Fruit fly (Drosophila melanogaster) whole organism, wandering third instar larva: ENCODE results near the gene Spn85F.

ENCODE experiments used
- Abd-B ChIP-seq: fragments of >200 bp; optimal IDR thresholded peaks from 2 replicates; lab custom pipeline; 2017; ENCODE audit warnings: missing biosample characterization, missing genetic modification characterization
- CG32264 ChIP-seq: fragments of 200-800 bp; sonication (Bioruptor generic); optimal IDR thresholded peaks from 2 replicates; lab custom pipeline; 2016; ENCODE audit warnings: missing biosample characterization, missing genetic modification characterization
- CG9705 ChIP-seq: fragments of 200-800 bp; sonication (Bioruptor generic); optimal IDR thresholded peaks from 2 replicates; lab custom pipeline; 2018; ENCODE audit warnings: missing biosample characterization, mild to moderate bottlenecking, missing genetic modification characterization
- CrebA ChIP-seq: fragments of 200-800 bp; sonication (Bioruptor generic); optimal IDR thresholded peaks from 2 replicates; lab custom pipeline; 2016; ENCODE audit warnings: missing biosample characterization, mild to moderate bottlenecking, missing genetic modification characterization, borderline replicate concordance
- Dif ChIP-seq: fragments of 200-275, 200-300 bp; sonication (Bioruptor generic); optimal IDR thresholded peaks from 2 replicates; lab custom pipeline; 2018; ENCODE audit warnings: missing biosample characterization, missing genetic modification characterization; ENCODE audit not compliant: partially characterized antibody
- GATAd ChIP-seq: sonication (Bioruptor generic); optimal IDR thresholded peaks from 2 replicates; lab custom pipeline; 2016; ENCODE audit warnings: missing biosample characterization, missing genetic modification characterization
- Hnf4 ChIP-seq: fragments of 200-800 bp; sonication (Bioruptor generic); optimal IDR thresholded peaks from 2 replicates; lab custom pipeline; 2016; ENCODE audit warnings: missing biosample characterization, mild to moderate bottlenecking, missing genetic modification characterization
- Hr78 ChIP-seq: fragments of >200 bp; optimal IDR thresholded peaks from 2 replicates; lab custom pipeline; 2017; ENCODE audit warnings: missing biosample characterization, missing genetic modification characterization
- Hr83 ChIP-seq: fragments of 200-300 bp; sonication (Bioruptor generic); optimal IDR thresholded peaks from 2 replicates; lab custom pipeline; 2016; ENCODE audit warnings: missing biosample characterization, mild to moderate bottlenecking, missing genetic modification characterization, moderate library complexity; ENCODE audit not compliant: poor library complexity, severe bottlenecking
- Jra ChIP-seq: sonication (Bioruptor generic); optimal IDR thresholded peaks from 2 replicates; lab custom pipeline; 2016; ENCODE audit warnings: missing biosample characterization, missing genetic modification characterization
- Mio ChIP-seq: sonication (Bioruptor generic); optimal IDR thresholded peaks from 2 replicates; lab custom pipeline; 2016; ENCODE audit warnings: missing biosample characterization, missing genetic modification characterization
- Myc ChIP-seq: fragments of >200 bp; optimal IDR thresholded peaks from 2 replicates; lab custom pipeline; 2017
- N ChIP-seq: fragments of >200 bp; optimal IDR thresholded peaks from 2 replicates; lab custom pipeline; 2018; ENCODE audit warnings: missing biosample characterization, missing external identifiers, missing genetic modification characterization
- OdsH ChIP-seq: fragments of 200-800 bp; sonication (Bioruptor generic); optimal IDR thresholded peaks from 2 replicates; lab custom pipeline; 2016; ENCODE audit warnings: missing biosample characterization, mild to moderate bottlenecking, missing genetic modification characterization
- Rel ChIP-seq, 2 experiments: fragments of 200-800 bp; sonication (Bioruptor generic) in 1 of 2; optimal IDR thresholded peaks; 2 replicates in 1 of 2; 3 replicates in 1 of 2; lab custom pipeline; 2016 to 2019; ENCODE audit warnings: mild to moderate bottlenecking in 2 of 2, missing biosample characterization in 2 of 2, missing genetic modification characterization in 2 of 2, moderate library complexity in 1 of 2
- Sp1 ChIP-seq: fragments of 200-800 bp; sonication (Bioruptor generic); optimal IDR thresholded peaks from 3 replicates; lab custom pipeline; 2019; ENCODE audit warnings: missing biosample characterization, mild to moderate bottlenecking, missing genetic modification characterization, moderate library complexity
- Vsx2 ChIP-seq: fragments of 200-300, 225-300 bp; sonication (Bioruptor generic); optimal IDR thresholded peaks from 2 replicates; lab custom pipeline; 2018; ENCODE audit warnings: missing biosample characterization, missing genetic modification characterization; ENCODE audit not compliant: partially characterized antibody
- br ChIP-seq: fragments of 200-800 bp; sonication (Bioruptor generic); optimal IDR thresholded peaks from 2 replicates; lab custom pipeline; 2016; ENCODE audit warnings: missing biosample characterization, missing genetic modification characterization
- brk ChIP-seq: fragments of 200-800 bp; sonication (Bioruptor generic); optimal IDR thresholded peaks from 2 replicates; lab custom pipeline; 2016; ENCODE audit warnings: missing biosample characterization, mild to moderate bottlenecking, missing genetic modification characterization
- dl ChIP-seq, 2 experiments: fragments of 175-275, 200-275 bp in 1 of 2; fragments of 200-275 bp in 1 of 2; sonication (Bioruptor generic); optimal IDR thresholded peaks; lab custom pipeline; 2018; ENCODE audit warnings: mild to moderate bottlenecking in 2 of 2, missing biosample characterization in 2 of 2, missing genetic modification characterization in 2 of 2, moderate library complexity in 2 of 2; ENCODE audit not compliant: partially characterized antibody in 2 of 2, insufficient read depth in 1 of 2
- dmrt93B ChIP-seq: fragments of 200-800 bp; sonication (Bioruptor generic); optimal IDR thresholded peaks from 2 replicates; lab custom pipeline; 2018; ENCODE audit warnings: missing biosample characterization, mild to moderate bottlenecking, missing genetic modification characterization
- dsf ChIP-seq: sonication (Bioruptor generic); optimal IDR thresholded peaks from 2 replicates; lab custom pipeline; 2016; ENCODE audit warnings: missing biosample characterization, missing genetic modification characterization, borderline replicate concordance
- ey ChIP-seq: fragments of 200-800 bp; sonication (Bioruptor generic); optimal IDR thresholded peaks from 2 replicates; lab custom pipeline; 2016; ENCODE audit warnings: missing biosample characterization, missing genetic modification characterization
- foxo ChIP-seq, 2 experiments: fragments of 200-800 bp; sonication (Bioruptor generic); optimal IDR thresholded peaks; 2 replicates in 1 of 2; 3 replicates in 1 of 2; lab custom pipeline; 2016 to 2017; ENCODE audit warnings: missing biosample characterization in 2 of 2, missing genetic modification characterization in 2 of 2
- fru ChIP-seq: fragments of 200-800 bp; sonication (Bioruptor generic); optimal IDR thresholded peaks from 3 replicates; lab custom pipeline; 2016; ENCODE audit warnings: missing biosample characterization, mild to moderate bottlenecking, missing genetic modification characterization
- jim ChIP-seq: fragments of 175-275, 200-325 bp; sonication (Bioruptor generic); optimal IDR thresholded peaks from 2 replicates; lab custom pipeline; 2016; ENCODE audit warnings: missing biosample characterization, mild to moderate bottlenecking, missing genetic modification characterization
- lola ChIP-seq: fragments of >200 bp; optimal IDR thresholded peaks from 2 replicates; lab custom pipeline; 2017; ENCODE audit warnings: missing biosample characterization, missing genetic modification characterization
- pan ChIP-seq: fragments of >200 bp; optimal IDR thresholded peaks from 2 replicates; lab custom pipeline; 2017
- psq ChIP-seq: fragments of 200-800 bp; sonication (Bioruptor generic); optimal IDR thresholded peaks from 3 replicates; lab custom pipeline; 2017; ENCODE audit warnings: missing biosample characterization, mild to moderate bottlenecking, missing genetic modification characterization, moderate library complexity
- rgr ChIP-seq: fragments of 200-800 bp; sonication (Bioruptor generic); optimal IDR thresholded peaks from 3 replicates; lab custom pipeline; 2016; ENCODE audit warnings: missing biosample characterization, mild to moderate bottlenecking, missing genetic modification characterization
- sage ChIP-seq: fragments of 200-800 bp; sonication (Bioruptor generic); optimal IDR thresholded peaks from 2 replicates; lab custom pipeline; 2016; ENCODE audit warnings: missing biosample characterization, mild to moderate bottlenecking, missing genetic modification characterization
- sv ChIP-seq: fragments of 200-800 bp; sonication (Bioruptor generic); optimal IDR thresholded peaks from 3 replicates; lab custom pipeline; 2016; ENCODE audit warnings: missing biosample characterization, missing genetic modification characterization
- tai ChIP-seq: sonication (Bioruptor generic); optimal IDR thresholded peaks from 2 replicates; lab custom pipeline; 2016; ENCODE audit warnings: missing biosample characterization, missing genetic modification characterization
- usp ChIP-seq: fragments of >200 bp; optimal IDR thresholded peaks from 2 replicates; lab custom pipeline; 2017; ENCODE audit warnings: missing biosample characterization, missing genetic modification characterization
- woc ChIP-seq: sonication (Bioruptor generic); optimal IDR thresholded peaks from 2 replicates; lab custom pipeline; 2016; ENCODE audit warnings: missing biosample characterization, mild to moderate bottlenecking, missing genetic modification characterization

Gene Spn85F

dm6 chr3R:10034995-10035446 is 38.1 kb downstream of the Spn85F start:
- no peak for TF ChIP-seq br (GFP tag; lab: Kevin White, UChicago)
- no peak for TF ChIP-seq Rel (GFP tag; optimal IDR thresholded peaks at IDR 0.05; lab: Kevin White, UChicago)
- TF ChIP-seq Rel (tag; optimal IDR thresholded peaks at IDR 0.05; lab: Kevin White, UChicago) = peak; percentile 19

dm6 chr3R:10035765-10036164 is 38.8 kb downstream of the Spn85F start:
- TF ChIP-seq N (GFP tag; lab: Kevin White, UChicago) (no peak), brk (GFP tag; lab: Kevin White, UChicago) (peak; percentile 47)

- no peak for TF ChIP-seq GATAd (GFP tag; lab: Kevin White, UChicago)
- TF ChIP-seq OdsH = no peak
- TF ChIP-seq Abd-B (GFP tag; lab: Kevin White, UChicago) = no peak
- TF ChIP-seq CG9705 (GFP tag; lab: Kevin White, UChicago) = no peak
- no peak for TF ChIP-seq Mio
- TF ChIP-seq usp = no peak
- no peak for TF ChIP-seq rgr (GFP tag; lab: Kevin White, UChicago)
- TF ChIP-seq psq = no peak
- no peak for TF ChIP-seq Rel (GFP tag; optimal IDR thresholded peaks at IDR 0.05; lab: Kevin White, UChicago)
- TF ChIP-seq Rel (tag; optimal IDR thresholded peaks at IDR 0.05; lab: Kevin White, UChicago) = no peak
Measured at dm6 chr3R:10039188-10039587, 42.2 kb downstream of the Spn85F start.

dm6 chr3R:10040505-10040904 is 43.5 kb downstream of the Spn85F start:
- TF ChIP-seq Abd-B (GFP tag; lab: Kevin White, UChicago) = no peak
- TF ChIP-seq sage = no peak
- TF ChIP-seq Vsx2 = no peak
- TF ChIP-seq Rel (GFP tag; optimal IDR thresholded peaks at IDR 0.05; lab: Kevin White, UChicago) = no peak
- TF ChIP-seq Rel (tag; optimal IDR thresholded peaks at IDR 0.05; lab: Kevin White, UChicago) = peak; percentile 88

dm6 chr3R:10042024-10042663 is 45.2 kb downstream of the Spn85F start:
- no peak for TF ChIP-seq Mio
- TF ChIP-seq psq = peak; percentile 53
- no peak for TF ChIP-seq foxo (GFP tag; optimal IDR thresholded peaks at IDR 0.05; lab: Kevin White, UChicago)
- TF ChIP-seq CrebA (GFP tag; lab: Kevin White, UChicago) = no peak

dm6 chr3R:10042664-10043372 is 45.9 kb downstream of the Spn85F start, which contains the start of the genes Mical and CG3909:
Gene Mical (minus strand): TSS chr3R:10042895.
Gene CG3909 (plus strand): TSS chr3R:10043270.
- no peak for TF ChIP-seq dmrt93B
- TF ChIP-seq fru (GFP tag; lab: Kevin White, UChicago) = peak; percentile 67
- peak; percentile 60 for TF ChIP-seq woc (GFP tag; lab: Kevin White, UChicago)
- TF ChIP-seq Sp1 = peak; percentile 86
- peak; percentile 51 for TF ChIP-seq Hr83
- TF ChIP-seq Mio = no peak
- no peak for TF ChIP-seq Abd-B (GFP tag; lab: Kevin White, UChicago)
- TF ChIP-seq sv (GFP tag; lab: Kevin White, UChicago) = peak; percentile 36
- TF ChIP-seq br (GFP tag; lab: Kevin White, UChicago) = peak; percentile 15
- TF ChIP-seq dl (GFP tag; optimal IDR thresholded peaks at IDR 0.05; lab: Kevin White, UChicago; ENCODE audit: insufficient read depth in 1 of 2, partially characterized antibody in 2 of 2) = no peak
- no peak for TF ChIP-seq usp
- TF ChIP-seq Myc (lab: Kevin White, UChicago) = no peak
- TF ChIP-seq CG9705 (GFP tag; lab: Kevin White, UChicago) = peak; percentile 49
- no peak for TF ChIP-seq CG32264
- TF ChIP-seq OdsH = peak; percentile 68
- peak; percentile 94 for TF ChIP-seq Vsx2
- TF ChIP-seq sage = peak; percentile 15
- TF ChIP-seq Hnf4 = peak; percentile 82
- peak; percentile 16 for TF ChIP-seq Jra
- TF ChIP-seq jim (GFP tag; lab: Kevin White, UChicago) = peak; percentile 25
- TF ChIP-seq Dif = peak; percentile 59
- peak; percentile 52 for TF ChIP-seq ey (GFP tag; lab: Kevin White, UChicago)
- TF ChIP-seq pan = no peak
- no peak for TF ChIP-seq CrebA (GFP tag; lab: Kevin White, UChicago)
- TF ChIP-seq brk (GFP tag; lab: Kevin White, UChicago) = no peak
- TF ChIP-seq dsf (GFP tag; lab: Kevin White, UChicago) = peak; percentile 65
- no peak for TF ChIP-seq Hr78
- no peak for TF ChIP-seq N (GFP tag; lab: Kevin White, UChicago)
- TF ChIP-seq Rel (GFP tag; optimal IDR thresholded peaks at IDR 0.05; lab: Kevin White, UChicago) = no peak
- peak; percentile 77 for TF ChIP-seq Rel (tag; optimal IDR thresholded peaks at IDR 0.05; lab: Kevin White, UChicago)
- TF ChIP-seq tai (GFP tag; lab: Kevin White, UChicago) = no peak
- TF ChIP-seq rgr (GFP tag; lab: Kevin White, UChicago) = peak; percentile 69
- TF ChIP-seq lola (GFP tag; lab: Kevin White, UChicago) = no peak
